Worm (Caenorhabditis elegans): ENCODE measurements around the gene C40A11.7.
A peak's percentile ranks its signal among the peaks of the same experiment; 100 is the strongest.

C40A11.7 gene

ce11 chrII:2189357-2189756, 39.0 kb upstream of the C40A11.7 start, which contains the start of gene mtq-2:
Gene mtq-2, minus strand, starts transcription at chrII:2189457.
- TF ChIP-seq lin-39 (tag; optimal IDR thresholded peaks at IDR 0.05) (no peak), R02D3.7 (tag; optimal IDR thresholded peaks at IDR 0.05) (no peak), F26F4.8 (GFP tag; conservative IDR thresholded peaks at IDR 0.05) (no peak), F10B5.3 (tag; optimal IDR thresholded peaks at IDR 0.05) (no peak), nhr-102 (tag; optimal IDR thresholded peaks at IDR 0.05) (no peak), snpc-1.2 (GFP tag; IDR thresholded peaks at IDR 0.05) (no peak), dpl-1 (GFP tag; optimal IDR thresholded peaks at IDR 0.05) (no peak), sdz-12 (GFP tag; optimal IDR thresholded peaks at IDR 0.05) (no peak), nhr-11 (tag; optimal IDR thresholded peaks at IDR 0.05) (no peak), ama-1 (optimal IDR thresholded peaks at IDR 0.05) (no peak), hmg-1.1 (GFP tag; IDR thresholded peaks at IDR 0.05) (no peak), Y75B8A.6 (GFP tag; IDR thresholded peaks at IDR 0.05) (no peak), Y105C5A.15 (GFP tag; IDR thresholded peaks at IDR 0.05) (no peak), nhr-76 (tag; optimal IDR thresholded peaks at IDR 0.05) (no peak), tag-97 (GFP tag; IDR thresholded peaks at IDR 0.05) (no peak), ceh-20 (GFP tag; IDR thresholded peaks at IDR 0.05) (no peak), fkh-10 (GFP tag; optimal IDR thresholded peaks at IDR 0.05) (no peak), hlh-30 (tag; optimal IDR thresholded peaks at IDR 0.05; ENCODE audit: insufficient read depth) (no peak), pha-4 (GFP tag; IDR thresholded peaks at IDR 0.05) (no peak), pha-4 (tag; optimal IDR thresholded peaks at IDR 0.05) (no peak)

DNA sequence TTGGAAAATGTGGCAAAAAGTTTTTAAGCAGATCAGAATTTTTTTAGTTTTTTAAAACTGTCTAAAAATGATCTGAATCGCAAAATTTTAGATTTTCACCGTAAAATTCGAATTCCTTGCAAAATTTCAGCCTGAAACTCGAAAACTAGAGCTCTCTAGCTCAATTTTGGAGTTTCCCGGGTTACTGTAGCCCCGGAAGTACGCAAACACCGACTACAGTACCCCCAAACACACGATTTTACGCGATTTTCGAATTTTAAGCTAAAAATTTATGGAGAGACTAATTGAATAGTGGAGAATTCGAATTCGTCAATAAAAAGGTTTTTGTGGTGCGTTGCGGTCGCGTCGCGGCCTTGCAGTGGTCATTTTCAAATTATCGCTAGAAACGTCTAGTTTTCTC, 36.3 kb upstream of the C40A11.7 start:
- TF ChIP-seq lin-13 (GFP tag; optimal IDR thresholded peaks at IDR 0.05) = peak; percentile 34
- peak in 1 of 2 experiments; percentile 70 for TF ChIP-seq unc-62 (GFP tag; optimal IDR thresholded peaks at IDR 0.05 in 1 of 2)
- TF ChIP-seq unc-62 (tag; optimal IDR thresholded peaks at IDR 0.05) = no peak
- TF ChIP-seq lin-29 (GFP tag; IDR thresholded peaks at IDR 0.05) = no peak
- no peak for TF ChIP-seq ama-1 (optimal IDR thresholded peaks at IDR 0.05)
- peak in 1 of 2 experiments; percentile 0 for TF ChIP-seq lsy-2 (tag; optimal IDR thresholded peaks at IDR 0.05)
- no peak for TF ChIP-seq spr-1 (tag; optimal IDR thresholded peaks at IDR 0.05)

ce11 chrII:2186329-2186728, 35.9 kb upstream of the C40A11.7 start, which contains the start of gene gba-2:
Gene gba-2, minus strand, starts transcription at chrII:2186434.
- TF ChIP-seq nhr-28 (tag; optimal IDR thresholded peaks at IDR 0.05) (peak; percentile 98), nhr-77 (tag; optimal IDR thresholded peaks at IDR 0.05) (peak; percentile 17), hlh-30 (tag; optimal IDR thresholded peaks at IDR 0.05; ENCODE audit: insufficient read depth) (peak; percentile 15), pqm-1 (tag; optimal IDR thresholded peaks at IDR 0.05) (peak; percentile 69), nhr-102 (tag; optimal IDR thresholded peaks at IDR 0.05) (no peak), hlh-11 (tag; optimal IDR thresholded peaks at IDR 0.05) (peak; percentile 30), daf-8 (GFP tag; IDR thresholded peaks at IDR 0.05) (no peak), dmd-6 (GFP tag; IDR thresholded peaks at IDR 0.05) (peak; percentile 63; the same call in 1 of the 2 replicates), nhr-10 (tag; optimal IDR thresholded peaks at IDR 0.05) (no peak)

- TF ChIP-seq lin-15B (tag; optimal IDR thresholded peaks at IDR 0.05) (no peak), dmd-9 (GFP tag; IDR thresholded peaks at IDR 0.05) (no peak), nhr-102 (tag; optimal IDR thresholded peaks at IDR 0.05) (no peak), aha-1 (tag) (peak; percentile 92), Y105C5A.15 (GFP tag; IDR thresholded peaks at IDR 0.05) (no peak), lin-39 (tag; optimal IDR thresholded peaks at IDR 0.05) (no peak), dmd-6 (GFP tag; IDR thresholded peaks at IDR 0.05) (no peak)
These were observed 27.4 kb upstream of the C40A11.7 start for ce11 chrII:2177735-2178134.

- peak; percentile 48 for TF ChIP-seq dve-1 (tag; optimal IDR thresholded peaks at IDR 0.05; ENCODE audit: insufficient read depth)
- peak in 1 of 2 experiments; percentile 1 for TF ChIP-seq mdl-1 (tag; optimal IDR thresholded peaks at IDR 0.05)
- no peak for TF ChIP-seq rbr-2 (tag; optimal IDR thresholded peaks at IDR 0.05)
- TF ChIP-seq spr-3 (GFP tag; optimal IDR thresholded peaks at IDR 0.05) = no peak
- TF ChIP-seq mxl-2 (GFP tag; conservative IDR thresholded peaks at IDR 0.05) = no peak
- TF ChIP-seq hlh-30 (tag; optimal IDR thresholded peaks at IDR 0.05; ENCODE audit: insufficient read depth) = peak; percentile 26
- TF ChIP-seq Y105C5A.15 (GFP tag; IDR thresholded peaks at IDR 0.05) = no peak
- no peak for TF ChIP-seq php-3 (GFP tag; IDR thresholded peaks at IDR 0.05)
- TF ChIP-seq snpc-4 (tag; optimal IDR thresholded peaks at IDR 0.05) = no peak
- TF ChIP-seq nhr-28 (tag; optimal IDR thresholded peaks at IDR 0.05) = peak; percentile 83
- TF ChIP-seq ceh-32 (tag; optimal IDR thresholded peaks at IDR 0.05; ENCODE audit: poor library complexity) = no peak
- no peak for TF ChIP-seq mes-2 (tag; optimal IDR thresholded peaks at IDR 0.05; ENCODE audit: poor library complexity, severe bottlenecking)
- TF ChIP-seq mdt-29 (GFP tag; IDR thresholded peaks at IDR 0.05) = no peak
- no peak for TF ChIP-seq unc-62 (GFP tag; optimal IDR thresholded peaks at IDR 0.05 in 1 of 2)
- no peak for TF ChIP-seq unc-62 (tag; optimal IDR thresholded peaks at IDR 0.05)
These were observed 26.3 kb upstream of the C40A11.7 start, which contains the start of gene gba-1 for ce11 chrII:2176688-2177087. Gene gba-1, plus strand, starts transcription at chrII:2176741.
